Worm (Caenorhabditis elegans) whole organism, L2 larva: ENCODE measurements around the gene cpg-2.
"Not testable (repeated sequence)": the region's sequence is repeated elsewhere in the genome, so short reads cannot be mapped to it uniquely, and the experiment has no call there.

Experiments
- C34F6.9 ChIP-seq: fragments of 150-350 bp; optimal IDR thresholded peaks from 2 replicates; lab custom pipeline; 2014; ENCODE audit warnings: missing biosample characterization, missing genetic modification characterization
- F13H6.1 ChIP-seq: sonication (generic microtip); optimal IDR thresholded peaks from 2 replicates; lab custom pipeline; 2016; ENCODE audit warnings: missing genetic modification characterization, missing compliant biosample characterization
- ZK546.5 ChIP-seq: sonication (generic microtip); optimal IDR thresholded peaks from 2 replicates; lab custom pipeline; 2017; ENCODE audit warnings: missing biosample characterization, missing genetic modification characterization
- aly-2 ChIP-seq: fragments of 150-350 bp; optimal IDR thresholded peaks from 2 replicates; lab custom pipeline; 2014; ENCODE audit warnings: missing biosample characterization, missing genetic modification characterization
- ama-1 ChIP-seq: fragments of 150-350 bp; optimal IDR thresholded peaks from 2 replicates; lab custom pipeline; 2018; ENCODE audit warnings: inconsistent platforms
- ceh-16 ChIP-seq: fragments of 150-350 bp; optimal IDR thresholded peaks from 2 replicates; lab custom pipeline; 2014; ENCODE audit warnings: missing biosample characterization, missing genetic modification characterization
- crh-2 ChIP-seq: sonication (generic microtip); optimal IDR thresholded peaks from 2 replicates; lab custom pipeline; 2017; ENCODE audit warnings: missing biosample characterization, missing genetic modification characterization
- dmd-4 ChIP-seq: sonication (generic microtip); optimal IDR thresholded peaks from 2 replicates; lab custom pipeline; 2017; ENCODE audit warnings: missing biosample characterization, missing genetic modification characterization
- egl-27 ChIP-seq: sonication (generic microtip); optimal IDR thresholded peaks from 3 replicates; lab custom pipeline; 2017; ENCODE audit warnings: missing biosample characterization, missing genetic modification reagents, missing genetic modification characterization
- elt-1 ChIP-seq: fragments of 150-350 bp; optimal IDR thresholded peaks from 2 replicates; lab custom pipeline; 2014; ENCODE audit warnings: missing biosample characterization, missing genetic modification characterization
- fos-1 ChIP-seq: fragments of 150-350 bp; optimal IDR thresholded peaks from 2 replicates; lab custom pipeline; 2014; ENCODE audit warnings: missing biosample characterization, missing genetic modification characterization
- gmeb-1 ChIP-seq: fragments of 150-350 bp; optimal IDR thresholded peaks from 2 replicates; lab custom pipeline; 2014; ENCODE audit warnings: missing biosample characterization, missing genetic modification characterization
- lin-11 ChIP-seq: fragments of 150-350 bp; sonication (generic microtip); optimal IDR thresholded peaks from 2 replicates; lab custom pipeline; 2014; ENCODE audit warnings: missing biosample characterization, missing genetic modification characterization, inconsistent platforms, mixed read lengths
- lin-13 ChIP-seq: fragments of 150-350 bp; optimal IDR thresholded peaks from 2 replicates; lab custom pipeline; 2014; ENCODE audit warnings: missing biosample characterization, missing genetic modification reagents, missing genetic modification characterization
- lsy-2 ChIP-seq, 2 experiments: fragments of 150-350 bp in 1 of 2; sonication (generic microtip) in 1 of 2; optimal IDR thresholded peaks; 2 replicates each; lab custom pipeline; 2014 to 2017; ENCODE audit warnings: missing biosample characterization in 2 of 2, missing genetic modification characterization in 2 of 2
- nhr-10 ChIP-seq: sonication (generic microtip); optimal IDR thresholded peaks from 2 replicates; lab custom pipeline; 2017; ENCODE audit warnings: missing biosample characterization, missing genetic modification characterization
- nhr-129 ChIP-seq: fragments of 150-350 bp; optimal IDR thresholded peaks from 2 replicates; lab custom pipeline; 2014; ENCODE audit warnings: missing biosample characterization, missing genetic modification characterization
- nhr-21 ChIP-seq: fragments of 150-350 bp; optimal IDR thresholded peaks from 2 replicates; lab custom pipeline; 2014; ENCODE audit warnings: missing biosample characterization, missing genetic modification characterization
- nhr-23 ChIP-seq: fragments of 150-350 bp; optimal IDR thresholded peaks from 2 replicates; lab custom pipeline; 2014; ENCODE audit warnings: missing biosample characterization, missing genetic modification reagents, missing genetic modification characterization
- nhr-237 ChIP-seq: fragments of 150-350 bp; optimal IDR thresholded peaks from 2 replicates; lab custom pipeline; 2014; ENCODE audit warnings: missing biosample characterization, missing genetic modification characterization
- nhr-25 ChIP-seq: fragments of 150-350 bp; sonication (generic microtip); optimal IDR thresholded peaks from 3 replicates; lab custom pipeline; 2014; ENCODE audit warnings: missing biosample characterization, missing genetic modification characterization
- nhr-6 ChIP-seq: fragments of 150-350 bp; optimal IDR thresholded peaks from 2 replicates; lab custom pipeline; 2014; ENCODE audit warnings: missing biosample characterization, missing genetic modification characterization
- peb-1 ChIP-seq: fragments of 150-350 bp; optimal IDR thresholded peaks from 2 replicates; lab custom pipeline; 2014; ENCODE audit warnings: missing biosample characterization, missing genetic modification characterization
- skn-1 ChIP-seq: sonication (generic microtip); optimal IDR thresholded peaks from 2 replicates; lab custom pipeline; 2017; ENCODE audit warnings: missing biosample characterization, missing genetic modification characterization
- sma-3 ChIP-seq: sonication (generic microtip); optimal IDR thresholded peaks from 2 replicates; lab custom pipeline; 2016; ENCODE audit warnings: missing genetic modification reagents, missing genetic modification characterization, missing compliant biosample characterization
- sma-9 ChIP-seq, 2 experiments: fragments of 150-350 bp in 1 of 2; sonication (generic microtip) in 1 of 2; optimal IDR thresholded peaks; 2 replicates each; lab custom pipeline; 2014 to 2016; ENCODE audit warnings: missing genetic modification characterization in 2 of 2, mild to moderate bottlenecking in 1 of 2, missing biosample characterization in 1 of 2, missing compliant biosample characterization in 1 of 2, missing genetic modification reagents in 1 of 2, moderate library complexity in 1 of 2
- snpc-4 ChIP-seq: fragments of 150-350 bp; optimal IDR thresholded peaks from 2 replicates; lab custom pipeline; 2014; ENCODE audit warnings: missing biosample characterization, missing genetic modification characterization
- unc-39 ChIP-seq: fragments of 150-350 bp; optimal IDR thresholded peaks from 2 replicates; lab custom pipeline; 2014; ENCODE audit warnings: missing biosample characterization, missing genetic modification characterization
- unc-55 ChIP-seq: fragments of 150-350 bp; sonication (generic microtip); optimal IDR thresholded peaks from 3 replicates; lab custom pipeline; 2014; ENCODE audit warnings: missing biosample characterization, missing genetic modification reagents, missing genetic modification characterization
- unc-62 ChIP-seq: fragments of 150-350 bp; optimal IDR thresholded peaks from 2 replicates; lab custom pipeline; 2014; ENCODE audit warnings: missing biosample characterization, missing genetic modification reagents, missing genetic modification characterization
- ztf-1 ChIP-seq: fragments of 200-800 bp; sonication (Bioruptor generic); conservative IDR thresholded peaks from 2 replicates; pipeline ENCODE4 v1.3.6; 2022; ENCODE audit warnings: missing genetic modification characterization, missing compliant biosample characterization
- ztf-11 ChIP-seq: sonication (generic microtip); optimal IDR thresholded peaks from 2 replicates; lab custom pipeline; 2017; ENCODE audit warnings: missing biosample characterization, missing genetic modification characterization
- ztf-4 ChIP-seq: fragments of 150-350 bp; optimal IDR thresholded peaks from 2 replicates; lab custom pipeline; 2014; ENCODE audit warnings: missing biosample characterization, missing genetic modification characterization

The cpg-2 gene

DNA sequence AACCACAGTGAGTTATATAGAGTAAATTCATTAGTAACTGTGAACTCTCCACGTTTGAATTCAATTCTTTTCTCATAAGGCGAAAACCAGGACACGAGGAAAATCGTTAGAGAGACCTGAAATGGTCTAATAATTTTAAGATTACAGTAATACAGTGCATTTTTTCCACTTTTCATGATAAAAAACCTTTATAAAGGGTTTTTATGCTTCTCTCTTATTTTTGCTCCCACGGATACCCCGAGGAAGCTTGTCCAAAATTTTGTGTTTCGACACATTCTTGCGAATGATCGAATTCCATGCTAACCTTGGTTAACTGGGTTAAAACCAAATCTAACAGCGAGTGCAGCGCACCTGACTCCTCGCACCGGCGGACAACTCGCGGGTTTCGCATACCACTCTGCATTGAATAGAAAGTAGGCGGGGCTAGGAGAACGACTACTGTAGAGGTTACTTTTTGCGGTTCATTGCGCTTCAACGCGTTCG, 36.5 kb upstream of the cpg-2 start:
- peak; percentile 73 for TF ChIP-seq sma-3 (GFP tag; lab: Kevin White, UChicago)
- no peak for TF ChIP-seq unc-62 (GFP tag; lab: Kevin White, UChicago)
- TF ChIP-seq ceh-16: peak; percentile 17
- peak; percentile 96 for TF ChIP-seq snpc-4 (tag; lab: Kevin White, UChicago)
- peak; percentile 2 for TF ChIP-seq fos-1
- no peak for TF ChIP-seq unc-39
- TF ChIP-seq aly-2 (tag; lab: Kevin White, UChicago): no peak
- TF ChIP-seq sma-9 (GFP tag; optimal IDR thresholded peaks at IDR 0.05; lab: Kevin White, UChicago): peak; percentile 35
- TF ChIP-seq sma-9 (tag; optimal IDR thresholded peaks at IDR 0.05; lab: Kevin White, UChicago): no peak
- no peak for TF ChIP-seq elt-1 (tag; lab: Kevin White, UChicago)
- peak; percentile 12 for TF ChIP-seq F13H6.1 (tag; lab: Kevin White, UChicago)
- TF ChIP-seq ama-1: peak; percentile 78
- TF ChIP-seq lin-13: peak; percentile 17
- TF ChIP-seq nhr-21 (tag; lab: Kevin White, UChicago): peak; percentile 29
- peak; percentile 30 for TF ChIP-seq crh-2 (tag; lab: Kevin White, UChicago)
- no peak for TF ChIP-seq nhr-25 (tag; lab: Kevin White, UChicago)
- TF ChIP-seq gmeb-1: peak; percentile 21
- TF ChIP-seq lsy-2 (tag; optimal IDR thresholded peaks at IDR 0.05; lab: Kevin White, UChicago): peak in 1 of 2 experiments; percentile 53
- TF ChIP-seq, all 48 proteins: peak for 12

DNA sequence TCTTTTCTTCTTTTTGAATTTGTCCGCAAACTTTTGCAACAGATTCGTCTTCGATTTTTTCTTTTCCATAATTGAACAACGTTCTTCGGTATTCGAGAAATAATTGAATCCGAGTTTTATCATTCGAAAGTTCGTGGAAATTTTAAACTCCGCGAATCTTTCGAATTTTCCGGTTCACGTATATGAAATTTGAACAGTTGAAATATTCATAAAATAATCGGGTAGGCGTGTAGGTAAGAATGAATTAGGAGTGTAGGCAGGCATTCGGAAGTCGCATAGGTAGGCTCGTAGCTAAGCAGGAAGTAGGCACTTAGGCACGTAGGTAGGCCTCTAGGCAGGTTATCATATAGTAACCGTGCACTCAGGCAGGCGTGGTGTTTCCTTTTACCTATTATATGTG, 34.4 kb upstream of the cpg-2 start, which contains the start of gene B0280.11:
TSS of gene B0280.11 (minus strand) at position 101 of the 400 bp plus-strand sequence.
- no peak for TF ChIP-seq ZK546.5 (tag; lab: Kevin White, UChicago)
- no peak for TF ChIP-seq ztf-1 (GFP tag; lab: Robert Waterston, UW)
- TF ChIP-seq elt-1 (tag; lab: Kevin White, UChicago): no peak
- no peak for TF ChIP-seq nhr-23 (tag; lab: Kevin White, UChicago)
- TF ChIP-seq lin-11 (tag; lab: Kevin White, UChicago): no peak
- TF ChIP-seq F13H6.1 (tag; lab: Kevin White, UChicago): no peak
- no peak for TF ChIP-seq nhr-129
- no peak for TF ChIP-seq nhr-6 (tag; lab: Kevin White, UChicago)
- TF ChIP-seq peb-1: no peak
- no peak for TF ChIP-seq gmeb-1
- TF ChIP-seq nhr-25 (tag; lab: Kevin White, UChicago): no peak
- no peak for TF ChIP-seq unc-55
- TF ChIP-seq unc-62 (GFP tag; lab: Kevin White, UChicago): no peak
- TF ChIP-seq ama-1: no peak
- TF ChIP-seq nhr-237: no peak
- TF ChIP-seq ztf-11: no peak
- no peak for TF ChIP-seq egl-27
- TF ChIP-seq skn-1: no peak

DNA sequence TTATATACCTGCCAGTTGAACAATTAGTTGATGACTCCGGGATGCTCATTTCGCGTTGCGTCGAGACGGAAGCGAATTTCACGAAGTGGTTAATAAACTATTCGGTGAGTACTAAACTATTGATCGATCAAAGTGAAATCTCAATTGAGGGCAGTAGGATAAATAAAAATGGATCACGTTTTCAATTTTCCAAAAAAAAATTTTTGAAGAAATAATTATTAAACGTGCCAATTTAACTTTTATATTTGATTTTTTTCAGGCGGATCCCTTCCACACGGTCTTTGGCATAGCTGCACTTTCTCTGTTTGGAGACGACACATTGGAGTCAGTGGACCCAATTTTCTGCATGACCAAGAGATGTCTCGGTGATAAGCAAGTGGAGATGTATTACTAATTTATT, 32.2 kb upstream of the cpg-2 start, which contains the start of gene B0280.17:
TSS of gene B0280.17 (minus strand) at position 101 of the 400 bp plus-strand sequence.
- TF ChIP-seq elt-1 (tag; lab: Kevin White, UChicago) (no peak), nhr-10 (tag; lab: Kevin White, UChicago) (no peak), unc-55 (no peak)

DNA sequence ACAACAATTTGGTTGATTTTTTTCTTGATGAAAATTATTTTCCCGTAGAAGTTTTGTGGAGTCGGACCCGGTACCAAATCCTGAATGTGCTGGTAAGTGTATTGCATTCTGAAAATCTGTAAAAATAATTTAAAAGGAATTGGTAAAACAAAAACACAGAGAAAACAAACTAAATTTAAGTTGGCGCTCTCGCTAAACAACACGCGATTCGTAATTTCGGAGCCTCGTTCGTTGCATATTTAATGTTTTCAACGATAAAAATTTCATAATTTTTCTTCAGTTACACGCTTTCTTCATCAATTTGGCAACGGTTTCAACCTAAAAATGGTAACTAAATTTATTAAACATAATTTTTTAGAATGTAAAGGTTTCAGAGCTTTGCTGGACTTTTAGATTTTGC, 29.8 kb upstream of the cpg-2 start, which contains the start of the genes pot-1 and ggtb-1:
TSS of gene pot-1 (minus strand) at position 120 of the 400 bp plus-strand sequence.
TSS of gene ggtb-1 (plus strand) at position 208 of the 400 bp plus-strand sequence.
- TF ChIP-seq dmd-4 (tag; lab: Kevin White, UChicago) (no peak), ztf-11 (no peak), C34F6.9 (peak; percentile 47), lsy-2 (tag; optimal IDR thresholded peaks at IDR 0.05; lab: Kevin White, UChicago) (peak in 1 of 2 experiments; percentile 35), unc-55 (peak; percentile 55), gmeb-1 (peak; percentile 7), ztf-4 (tag; lab: Kevin White, UChicago) (no peak), skn-1 (no peak)

DNA sequence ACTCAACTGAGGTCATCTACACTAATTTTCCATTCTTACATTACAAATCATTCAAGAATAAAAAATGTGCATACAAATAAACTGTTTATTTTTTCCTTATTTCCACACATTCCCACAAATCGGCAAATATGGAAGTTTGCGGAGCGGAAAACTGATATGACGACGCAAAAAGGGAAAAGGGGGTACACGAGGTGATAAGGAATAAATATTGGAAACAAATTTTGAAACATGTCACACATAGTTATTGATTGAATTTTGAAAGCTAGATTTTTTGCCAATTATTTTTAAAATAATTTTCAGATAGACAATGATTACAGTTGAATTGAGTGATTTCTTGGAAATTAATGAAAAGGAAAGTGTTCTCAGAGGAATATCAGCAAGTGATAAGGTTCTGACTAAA, 24.8 kb upstream of the cpg-2 start, which contains the start of gene viro-2:
TSS of gene viro-2 (plus strand) at position 301 of the 400 bp plus-strand sequence.
- not testable (repeated sequence) for TF ChIP-seq sma-9 (GFP tag; optimal IDR thresholded peaks at IDR 0.05; lab: Kevin White, UChicago); sma-9 (tag; optimal IDR thresholded peaks at IDR 0.05; lab: Kevin White, UChicago); nhr-23 (tag; lab: Kevin White, UChicago); ztf-11
